Worm (Caenorhabditis elegans) whole organism, L2 larva: Measurements from ENCODE around the gene W09H1.1.

Experiments used
- crh-2 ChIP-seq: sonication (generic microtip); optimal IDR thresholded peaks from 2 replicates; lab custom pipeline; 2017; ENCODE audit warnings: missing biosample characterization, missing genetic modification characterization
- mdl-1 ChIP-seq, 2 experiments: fragments of 150-350 bp in 1 of 2; sonication (generic microtip) in 1 of 2; optimal IDR thresholded peaks; 2 replicates each; lab custom pipeline; 2017; ENCODE audit warnings: missing biosample characterization in 2 of 2, missing genetic modification characterization in 2 of 2
- nhr-23 ChIP-seq: fragments of 150-350 bp; optimal IDR thresholded peaks from 2 replicates; lab custom pipeline; 2014; ENCODE audit warnings: missing biosample characterization, missing genetic modification reagents, missing genetic modification characterization
- unc-62 ChIP-seq: fragments of 150-350 bp; optimal IDR thresholded peaks from 2 replicates; lab custom pipeline; 2014; ENCODE audit warnings: missing biosample characterization, missing genetic modification reagents, missing genetic modification characterization
- ztf-11 ChIP-seq: sonication (generic microtip); optimal IDR thresholded peaks from 2 replicates; lab custom pipeline; 2017; ENCODE audit warnings: missing biosample characterization, missing genetic modification characterization

- TF ChIP-seq ztf-11 (no peak), crh-2 (no peak), mdl-1 (tag; optimal IDR thresholded peaks at IDR 0.05; lab: Kevin White, UChicago) (no peak), unc-62 (GFP tag; lab: Kevin White, UChicago) (no peak), nhr-23 (no peak)
Measured at ce11 chrII:13170696-13171095, 10.7 kb downstream of the W09H1.1 start.
